Fruit fly (Drosophila melanogaster): ENCODE data around the gene CG31643.
A peak's percentile ranks its signal among the peaks of the same experiment; 100 is the strongest.

Gene CG31643

dm6 chr2L:6075345-6075744, 37.4 kb downstream of the CG31643 start (continued):
- TF ChIP-seq wdn (GFP tag; IDR thresholded peaks at IDR 0.05) (no peak), TFAM (GFP tag; optimal IDR thresholded peaks at IDR 0.05) (no peak), pita (GFP tag; optimal IDR thresholded peaks at IDR 0.05) (no peak), Ada2b (GFP tag; IDR thresholded peaks at IDR 0.05) (no peak), CG6254 (GFP tag; optimal IDR thresholded peaks at IDR 0.05) (peak; percentile 33), bbx (GFP tag; IDR thresholded peaks at IDR 0.05; ENCODE audit: partially characterized antibody) (0 out of 2 replicates have a peak, but pooled peaks have one; percentile 29), pros (GFP tag; optimal IDR thresholded peaks at IDR 0.05) (peak; percentile 90), Lpt (GFP tag; optimal IDR thresholded peaks at IDR 0.05) (no peak), oc (tag; optimal IDR thresholded peaks at IDR 0.05) (peak; percentile 63), Spps (tag; optimal IDR thresholded peaks at IDR 0.05) (no peak), dm (GFP tag; optimal IDR thresholded peaks at IDR 0.05) (no peak), Ets65A (GFP tag) (no peak), CG3281 (GFP tag; optimal IDR thresholded peaks at IDR 0.05) (no peak), fru (optimal IDR thresholded peaks at IDR 0.05) (no peak), CG16815 (GFP tag; optimal IDR thresholded peaks at IDR 0.05) (no peak), Atf3 (GFP tag; optimal IDR thresholded peaks at IDR 0.05) (peak; percentile 0), D (optimal IDR thresholded peaks at IDR 0.05) (no peak), D (GFP tag; optimal IDR thresholded peaks at IDR 0.05) (no peak), CG30020 (tag; optimal IDR thresholded peaks at IDR 0.05) (no peak), ro (GFP tag; IDR thresholded peaks at IDR 0.05) (no peak), sima (GFP tag; optimal IDR thresholded peaks at IDR 0.05) (no peak), CG14710 (tag; optimal IDR thresholded peaks at IDR 0.05) (no peak), ap (GFP tag; IDR thresholded peaks at IDR 0.05) (no peak), Doc3 (GFP tag; IDR thresholded peaks at IDR 0.05; ENCODE audit: partially characterized antibody) (no peak), cwo (GFP tag; optimal IDR thresholded peaks at IDR 0.05) (no peak), twi (tag; optimal IDR thresholded peaks at IDR 0.05) (no peak), Atf6 (GFP tag; IDR thresholded peaks at IDR 0.05) (no peak), sc (optimal IDR thresholded peaks at IDR 0.05) (no peak), sc (GFP tag; optimal IDR thresholded peaks at IDR 0.05) (no peak), hb (GFP tag; IDR thresholded peaks at IDR 0.05; ENCODE audit: partially characterized antibody) (no peak), CG32767 (GFP tag; IDR thresholded peaks at IDR 0.05) (no peak; the same call in 1 of the 2 replicates), CG1024 (GFP tag; IDR thresholded peaks at IDR 0.05) (no peak), CG17186 (GFP tag; optimal IDR thresholded peaks at IDR 0.05) (no peak), CG7745 (tag; optimal IDR thresholded peaks at IDR 0.05) (peak; percentile 95), org-1 (GFP tag; optimal IDR thresholded peaks at IDR 0.05) (no peak), CG10979 (tag; optimal IDR thresholded peaks at IDR 0.05) (no peak), Fer2 (tag; optimal IDR thresholded peaks at IDR 0.05) (no peak), ham (GFP tag; IDR thresholded peaks at IDR 0.05) (no peak), ac (GFP tag; optimal IDR thresholded peaks at IDR 0.05) (no peak), kah (GFP tag; optimal IDR thresholded peaks at IDR 0.05) (no peak), z (GFP tag; IDR thresholded peaks at IDR 0.05) (peak; percentile 94), CG7839 (tag; optimal IDR thresholded peaks at IDR 0.05) (no peak), Taf1 (GFP tag; IDR thresholded peaks at IDR 0.05) (no peak), ewg (GFP tag; optimal IDR thresholded peaks at IDR 0.05) (no peak), CG12155 (GFP tag; optimal IDR thresholded peaks at IDR 0.05) (no peak), eyg (GFP tag; optimal IDR thresholded peaks at IDR 0.05) (no peak), CG12299 (tag; optimal IDR thresholded peaks at IDR 0.05) (no peak), pum (GFP tag; optimal IDR thresholded peaks at IDR 0.05) (no peak), Neu2 (GFP tag; optimal IDR thresholded peaks at IDR 0.05; ENCODE audit: borderline replicate concordance) (no peak), CG12219 (GFP tag; optimal IDR thresholded peaks at IDR 0.05) (no peak), CG4730 (GFP tag; IDR thresholded peaks at IDR 0.05) (no peak), Mes4 (GFP tag; optimal IDR thresholded peaks at IDR 0.05) (no peak), zfh2 (GFP tag; optimal IDR thresholded peaks at IDR 0.05) (no peak)

Measured in whole organism, embryonic.